Fruit fly (Drosophila melanogaster): ENCODE data around the gene CG31517.

DNA sequence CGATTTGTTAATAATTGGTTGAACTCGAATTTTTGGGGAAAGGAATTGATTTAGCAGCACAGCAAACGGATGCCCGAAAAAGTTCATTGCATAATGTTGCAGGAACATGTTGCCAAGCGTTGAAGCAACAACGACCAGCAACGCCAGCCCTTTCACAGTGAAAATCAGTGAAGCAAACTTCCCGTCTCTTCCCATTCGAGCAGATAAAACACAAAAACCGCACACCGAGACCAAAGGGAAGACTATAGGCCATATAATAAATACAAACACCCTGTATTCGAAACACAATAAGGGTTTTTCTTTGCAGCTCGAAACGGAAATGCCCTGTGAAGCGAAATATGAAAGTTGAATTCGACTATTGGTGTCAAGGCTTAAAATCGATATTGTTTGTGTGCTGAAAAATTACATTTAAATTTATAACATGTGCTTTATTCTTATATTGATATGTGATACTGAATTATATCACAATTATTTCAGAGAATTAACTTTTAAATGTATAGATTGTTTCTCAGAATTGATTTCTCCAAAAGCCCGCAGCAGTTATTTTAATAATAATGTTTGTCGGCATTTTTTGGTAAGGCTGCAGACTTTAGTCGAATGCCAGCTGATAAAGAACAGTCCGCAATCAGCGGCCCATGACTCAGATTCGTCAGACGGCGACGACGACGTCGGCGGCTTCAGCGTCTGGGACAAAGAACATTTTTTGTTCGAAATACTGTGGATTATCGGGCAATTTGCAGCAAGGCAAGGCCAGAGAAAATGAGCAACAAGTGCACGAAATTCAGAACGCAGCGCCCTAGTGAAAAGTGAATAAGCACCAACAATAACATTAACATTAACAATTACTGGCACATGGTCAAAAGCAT is 29.1 kb downstream of the CG31517 start:
- TF ChIP-seq Dll (optimal IDR thresholded peaks at IDR 0.05) (no peak), usp (GFP tag; optimal IDR thresholded peaks at IDR 0.05) (no peak), pan (optimal IDR thresholded peaks at IDR 0.05) (no peak), psq (optimal IDR thresholded peaks at IDR 0.05) (no peak)
